Worm (Caenorhabditis elegans) whole organism, L4 larva: Measurements from ENCODE around the gene F01D5.2.

Experiments
- F26F4.8 ChIP-seq: fragments of 200-800 bp; sonication (Bioruptor generic); conservative IDR thresholded peaks from 2 replicates; pipeline ENCODE4 v1.3.6; 2022; ENCODE audit warnings: missing genetic modification characterization, missing compliant biosample characterization
- F37D6.2 ChIP-seq: sonication (generic microtip); optimal IDR thresholded peaks from 2 replicates; lab custom pipeline; 2016; ENCODE audit warnings: mild to moderate bottlenecking, missing genetic modification characterization, missing compliant biosample characterization
- F44E2.7 ChIP-seq: fragments of 200-800 bp; sonication (Bioruptor generic); IDR thresholded peaks from 2 replicates; pipeline ENCODE4 v2.1.2; 2022; ENCODE audit warnings: missing genetic modification characterization, missing compliant biosample characterization
- F49E8.2 ChIP-seq: sonication (generic microtip); optimal IDR thresholded peaks from 2 replicates; lab custom pipeline; 2016; ENCODE audit warnings: missing compliant biosample characterization, mild to moderate bottlenecking, missing genetic modification characterization, borderline replicate concordance
- R02D3.7 ChIP-seq: fragments of 150-350 bp; sonication (generic microtip); optimal IDR thresholded peaks from 3 replicates; lab custom pipeline; 2014; ENCODE audit warnings: missing biosample characterization, missing genetic modification characterization
- ZK546.5 ChIP-seq, 2 experiments: sonication (generic microtip); optimal IDR thresholded peaks; 2 replicates each; lab custom pipeline; 2017; ENCODE audit warnings: missing biosample characterization in 2 of 2, missing genetic modification characterization in 2 of 2
- aha-1 ChIP-seq: fragments of 150-350 bp; peaks from one replicate; lab custom pipeline; 2014; ENCODE audit warnings: missing biosample characterization, missing genetic modification characterization
- aly-2 ChIP-seq: sonication (generic microtip); optimal IDR thresholded peaks from 2 replicates; lab custom pipeline; 2018; ENCODE audit warnings: missing biosample characterization, missing genetic modification characterization
- arid-1 ChIP-seq: fragments of 200-800 bp; sonication (Bioruptor generic); conservative IDR thresholded peaks from 2 replicates; pipeline ENCODE4 v1.3.6; 2022; ENCODE audit warnings: missing genetic modification reagents, missing genetic modification characterization, missing compliant biosample characterization
- ceh-20 ChIP-seq: fragments of 200-800 bp; sonication (Bioruptor generic); IDR thresholded peaks from 2 replicates; pipeline ENCODE4 v1.3.6; 2022; ENCODE audit warnings: missing genetic modification reagents, missing genetic modification characterization, missing compliant biosample characterization
- ceh-28 ChIP-seq: fragments of 150-350 bp; optimal IDR thresholded peaks from 2 replicates; lab custom pipeline; 2014; ENCODE audit warnings: missing biosample characterization, missing genetic modification reagents, missing genetic modification characterization
- ceh-32 ChIP-seq: sonication (generic microtip); optimal IDR thresholded peaks from 2 replicates; lab custom pipeline; 2016; ENCODE audit warnings: mild to moderate bottlenecking, missing genetic modification characterization, missing compliant biosample characterization; ENCODE audit not compliant: poor library complexity
- ceh-82 ChIP-seq: sonication (generic microtip); optimal IDR thresholded peaks from 2 replicates; lab custom pipeline; 2017; ENCODE audit warnings: missing biosample characterization, missing genetic modification characterization
- ces-1 ChIP-seq: fragments of 150-350 bp; sonication (generic microtip); optimal IDR thresholded peaks from 4 replicates; lab custom pipeline; 2014; ENCODE audit warnings: missing biosample characterization, missing genetic modification reagents, missing genetic modification characterization
- cey-2 ChIP-seq: sonication (generic microtip); optimal IDR thresholded peaks from 3 replicates; lab custom pipeline; 2017; ENCODE audit warnings: missing genetic modification characterization, mild to moderate bottlenecking, missing compliant biosample characterization, antibody characterized with exemption, borderline replicate concordance; ENCODE audit not compliant: insufficient read depth
- ctbp-1 ChIP-seq: fragments of 200-800 bp; sonication (Bioruptor generic); IDR thresholded peaks from 2 replicates; pipeline ENCODE4 v1.3.6; 2022; ENCODE audit warnings: missing genetic modification reagents, missing genetic modification characterization, missing compliant biosample characterization
- daf-12 ChIP-seq: fragments of 150-350 bp; optimal IDR thresholded peaks from 2 replicates; lab custom pipeline; 2014; ENCODE audit warnings: missing biosample characterization, missing genetic modification reagents, missing genetic modification characterization
- daf-16 ChIP-seq, 3 experiments: sonication (generic microtip); optimal IDR thresholded peaks; 2 replicates each; lab custom pipeline; 2016 to 2017; ENCODE audit warnings: missing genetic modification characterization in 3 of 3, missing genetic modification reagents in 3 of 3, mild to moderate bottlenecking in 2 of 3, missing compliant biosample characterization in 2 of 3, missing biosample characterization in 1 of 3, moderate library complexity in 1 of 3
- daf-19 ChIP-seq: fragments of 200-800 bp; sonication (Bioruptor generic); conservative IDR thresholded peaks from 2 replicates; pipeline ENCODE4 v1.3.6; 2022; ENCODE audit warnings: missing genetic modification characterization, missing compliant biosample characterization
- dmd-8 ChIP-seq: fragments of 200-800 bp; sonication (Bioruptor generic); IDR thresholded peaks from 2 replicates; pipeline ENCODE4 v1.3.6; 2022; ENCODE audit warnings: missing genetic modification characterization, missing compliant biosample characterization
- dmd-9 ChIP-seq: fragments of 200-800 bp; sonication (Bioruptor generic); IDR thresholded peaks from 2 replicates; pipeline ENCODE4 v1.3.6; 2022; ENCODE audit warnings: missing genetic modification reagents, missing genetic modification characterization, missing compliant biosample characterization
- duxl-1 ChIP-seq: sonication (generic microtip); optimal IDR thresholded peaks from 2 replicates; lab custom pipeline; 2016; ENCODE audit warnings: mild to moderate bottlenecking, missing genetic modification characterization, moderate library complexity, missing compliant biosample characterization; ENCODE audit not compliant: poor library complexity
- fkh-10 ChIP-seq: fragments of 150-350 bp; optimal IDR thresholded peaks from 2 replicates; lab custom pipeline; 2014; ENCODE audit warnings: missing biosample characterization, missing genetic modification reagents, missing genetic modification characterization
- hlh-30 ChIP-seq: sonication (generic microtip); optimal IDR thresholded peaks from 2 replicates; lab custom pipeline; 2017; ENCODE audit warnings: antibody characterized with exemption, mild to moderate bottlenecking, missing genetic modification characterization, missing compliant biosample characterization; ENCODE audit not compliant: insufficient read depth
- hmg-1.1 ChIP-seq: fragments of 200-800 bp; sonication (Bioruptor generic); IDR thresholded peaks from 2 replicates; pipeline ENCODE4 v1.3.6; 2022; ENCODE audit warnings: missing genetic modification reagents, missing genetic modification characterization, missing compliant biosample characterization
- jun-1 ChIP-seq: fragments of 150-350 bp; optimal IDR thresholded peaks from 2 replicates; lab custom pipeline; 2014; ENCODE audit warnings: missing biosample characterization, missing genetic modification reagents, missing genetic modification characterization
- lin-29 ChIP-seq: fragments of 200-800 bp; sonication (Bioruptor generic); IDR thresholded peaks from 2 replicates; pipeline ENCODE4 v1.3.6; 2022; ENCODE audit warnings: missing genetic modification reagents, missing genetic modification characterization, missing compliant biosample characterization
- lin-39 ChIP-seq: fragments of 150-350 bp; optimal IDR thresholded peaks from 2 replicates; lab custom pipeline; 2014; ENCODE audit warnings: missing biosample characterization, missing genetic modification reagents, missing genetic modification characterization
- lir-3 ChIP-seq: sonication (generic microtip); optimal IDR thresholded peaks from 2 replicates; lab custom pipeline; 2016; ENCODE audit warnings: mild to moderate bottlenecking, missing genetic modification characterization, missing compliant biosample characterization
- mdl-1 ChIP-seq, 2 experiments: fragments of 150-350 bp in 1 of 2; sonication (generic microtip) in 1 of 2; optimal IDR thresholded peaks; 2 replicates each; lab custom pipeline; 2014 to 2017; ENCODE audit warnings: missing biosample characterization in 2 of 2, missing genetic modification characterization in 2 of 2
- mdt-29 ChIP-seq: fragments of 200-800 bp; sonication (Bioruptor generic); IDR thresholded peaks from 2 replicates; pipeline ENCODE4 v1.3.6; 2022; ENCODE audit warnings: missing genetic modification reagents, missing genetic modification characterization, missing compliant biosample characterization
- mes-2 ChIP-seq: sonication (generic microtip); optimal IDR thresholded peaks from 2 replicates; lab custom pipeline; 2016; ENCODE audit warnings: missing genotype, mild to moderate bottlenecking, missing genetic modification characterization, missing compliant biosample characterization; ENCODE audit not compliant: poor library complexity, severe bottlenecking
- mxl-2 ChIP-seq: fragments of 200-800 bp; sonication (Bioruptor generic); conservative IDR thresholded peaks from 2 replicates; pipeline ENCODE4 v1.3.6; 2022; ENCODE audit warnings: missing genetic modification reagents, missing genetic modification characterization, missing compliant biosample characterization
- nhr-10 ChIP-seq: fragments of 150-350 bp; optimal IDR thresholded peaks from 2 replicates; lab custom pipeline; 2014; ENCODE audit warnings: missing biosample characterization, missing genetic modification characterization
- nhr-102 ChIP-seq: sonication (generic microtip); optimal IDR thresholded peaks from 2 replicates; lab custom pipeline; 2016; ENCODE audit warnings: mild to moderate bottlenecking, missing genetic modification characterization, moderate library complexity, missing compliant biosample characterization
- nhr-11 ChIP-seq: fragments of 150-350 bp; optimal IDR thresholded peaks from 2 replicates; lab custom pipeline; 2014; ENCODE audit warnings: missing biosample characterization, missing genetic modification characterization
- nhr-237 ChIP-seq: sonication (generic microtip); optimal IDR thresholded peaks from 2 replicates; lab custom pipeline; 2017; ENCODE audit warnings: missing biosample characterization, missing genetic modification characterization
- nhr-25 ChIP-seq: sonication (generic microtip); optimal IDR thresholded peaks from 2 replicates; lab custom pipeline; 2017; ENCODE audit warnings: missing genetic modification characterization, mild to moderate bottlenecking, missing compliant biosample characterization, antibody characterized with exemption, moderate library complexity, borderline replicate concordance; ENCODE audit not compliant: insufficient read depth
- nhr-41 ChIP-seq: fragments of 200-800 bp; sonication (Bioruptor generic); IDR thresholded peaks from 2 replicates; pipeline ENCODE4 v1.3.6; 2022; ENCODE audit warnings: missing genetic modification reagents, missing genetic modification characterization, missing compliant biosample characterization
- nhr-6 ChIP-seq: fragments of 150-350 bp; optimal IDR thresholded peaks from 2 replicates; lab custom pipeline; 2014; ENCODE audit warnings: missing biosample characterization, missing genetic modification characterization
- nhr-76 ChIP-seq: fragments of 150-350 bp; optimal IDR thresholded peaks from 2 replicates; lab custom pipeline; 2014; ENCODE audit warnings: missing biosample characterization, missing genetic modification characterization
- pha-4 ChIP-seq, 2 experiments: fragments of 150-350 bp in 1 of 2; fragments of 200-800 bp in 1 of 2; sonication (Bioruptor generic) in 1 of 2; IDR thresholded peaks in 1 of 2; optimal IDR thresholded peaks in 1 of 2; 2 replicates each; pipeline versions ENCODE4 v1.3.6 to Lab custom; 2014 to 2022; ENCODE audit warnings: missing genetic modification characterization in 2 of 2, missing genetic modification reagents in 2 of 2, missing biosample characterization in 1 of 2, missing compliant biosample characterization in 1 of 2
- php-3 ChIP-seq: fragments of 200-800 bp; sonication (Bioruptor generic); IDR thresholded peaks from 2 replicates; pipeline ENCODE4 v1.3.6; 2022; ENCODE audit warnings: missing genetic modification reagents, missing genetic modification characterization, missing compliant biosample characterization
- set-16 ChIP-seq: fragments of 200-800 bp; sonication (Bioruptor generic); IDR thresholded peaks from 2 replicates; pipeline ENCODE4 v1.3.6; 2022; ENCODE audit warnings: missing genetic modification reagents, missing genetic modification characterization, missing compliant biosample characterization
- snpc-4 ChIP-seq: fragments of 150-350 bp; optimal IDR thresholded peaks from 2 replicates; lab custom pipeline; 2014; ENCODE audit warnings: missing biosample characterization, missing genetic modification characterization
- spr-1 ChIP-seq: sonication (generic microtip); optimal IDR thresholded peaks from 2 replicates; lab custom pipeline; 2016; ENCODE audit warnings: mild to moderate bottlenecking, missing genetic modification characterization, missing compliant biosample characterization
- zfp-3 ChIP-seq: fragments of 200-800 bp; sonication (Bioruptor generic); conservative IDR thresholded peaks from 2 replicates; pipeline ENCODE4 v1.3.6; 2022; ENCODE audit warnings: missing genetic modification reagents, missing genetic modification characterization, missing compliant biosample characterization

F01D5.2 gene

DNA sequence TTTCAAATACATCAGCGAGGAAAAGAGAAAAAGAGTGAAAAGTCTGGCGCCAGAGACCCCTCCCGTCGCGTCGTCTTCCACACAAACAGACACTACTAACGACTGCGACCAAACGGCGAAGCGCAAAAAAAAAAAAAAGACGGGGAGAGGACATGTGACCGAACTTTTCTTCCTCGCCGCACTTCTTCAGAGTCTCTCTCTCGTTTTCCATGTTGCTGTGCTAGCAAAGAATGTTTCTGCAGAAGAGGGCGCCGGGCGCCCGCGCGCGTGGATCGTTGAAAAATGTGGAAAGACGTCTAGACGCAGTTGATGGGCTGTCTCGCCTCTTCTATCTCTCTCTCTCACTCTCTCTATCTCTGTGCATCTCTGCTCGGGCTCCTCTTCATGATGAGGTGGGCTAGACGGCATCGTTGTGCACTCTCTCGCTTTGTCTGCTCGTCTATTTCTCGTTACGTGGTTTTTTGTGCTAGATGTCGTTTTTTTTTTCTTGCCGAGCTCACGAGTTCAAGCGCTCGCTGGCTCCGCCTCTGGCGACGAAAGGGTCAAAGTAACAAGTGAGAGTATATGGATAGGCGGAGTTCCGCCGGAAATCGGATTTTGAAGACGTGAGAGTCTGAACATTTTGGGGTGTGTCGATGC is 41.5 kb upstream of the F01D5.2 start (continued):
- TF ChIP-seq spr-1, result peak; percentile 87
- TF ChIP-seq aly-2 (tag; lab: Kevin White, UChicago), result no peak
- TF ChIP-seq nhr-25 (tag; lab: Kevin White, UChicago), result peak; percentile 72
- TF ChIP-seq ZK546.5 (tag; optimal IDR thresholded peaks at IDR 0.05; lab: Kevin White, UChicago), result no peak
- TF ChIP-seq mdt-29 (GFP tag; lab: Robert Waterston, UW), result peak; percentile 70; the same call in 1 of the 2 replicates
- peak; percentile 96 to 99 for TF ChIP-seq mdl-1 (tag; optimal IDR thresholded peaks at IDR 0.05; lab: Kevin White, UChicago)
- TF ChIP-seq mxl-2 (GFP tag; lab: Robert Waterston, UW), result no peak
- TF ChIP-seq lir-3 (tag; lab: Kevin White, UChicago), result peak; percentile 64
- TF ChIP-seq fkh-10, result peak; percentile 80
- TF ChIP-seq nhr-11, result peak; percentile 93
- TF ChIP-seq ceh-32 (tag; lab: Kevin White, UChicago), result peak; percentile 61
- peak; percentile 97 for TF ChIP-seq hlh-30 (tag; lab: Kevin White, UChicago)
- TF ChIP-seq nhr-76, result no peak
- no peak for TF ChIP-seq nhr-237 (tag; lab: Kevin White, UChicago)
- no peak for TF ChIP-seq ceh-82 (tag; lab: Kevin White, UChicago)
- TF ChIP-seq R02D3.7 (tag; lab: Kevin White, UChicago), result no peak
- no peak for TF ChIP-seq duxl-1 (tag; lab: Kevin White, UChicago)
- TF ChIP-seq set-16 (GFP tag; lab: Robert Waterston, UW), result peak; percentile 95
- TF ChIP-seq php-3 (GFP tag; lab: Robert Waterston, UW), result peak; percentile 24; the same call in 1 of the 2 replicates
- peak; percentile 56 for TF ChIP-seq mes-2
- peak; percentile 40 for TF ChIP-seq cey-2 (tag; lab: Kevin White, UChicago)
- peak; percentile 69 for TF ChIP-seq nhr-10 (tag; lab: Kevin White, UChicago)
- no peak for TF ChIP-seq nhr-41 (GFP tag; lab: Robert Waterston, UW)
- TF ChIP-seq ctbp-1, result peak; percentile 96
- TF ChIP-seq lin-29 (GFP tag; lab: Robert Waterston, UW), result peak; percentile 61
- TF ChIP-seq F49E8.2, result no peak
- TF ChIP-seq nhr-102 (tag; lab: Kevin White, UChicago), result peak; percentile 86
- TF ChIP-seq F37D6.2, result peak; percentile 91
- TF ChIP-seq snpc-4 (tag; lab: Kevin White, UChicago), result no peak
- TF ChIP-seq dmd-9, result 0 out of 2 replicates have a peak, but pooled peaks have one; percentile 28
- TF ChIP-seq ces-1 (GFP tag; lab: Kevin White, UChicago), result no peak
- TF ChIP-seq daf-12, result no peak
- TF ChIP-seq nhr-6 (tag; lab: Kevin White, UChicago), result no peak
- peak; percentile 66; the same call in 1 of the 2 replicates for TF ChIP-seq dmd-8
- 0 out of 2 replicates have a peak, but pooled peaks have one; percentile 47 for TF ChIP-seq F26F4.8 (GFP tag; lab: Robert Waterston, UW)
- TF ChIP-seq daf-16 (GFP tag; optimal IDR thresholded peaks at IDR 0.05; lab: Kevin White, UChicago), result peak; percentile 78 to 92
- peak; percentile 70 for TF ChIP-seq daf-16 (tag; optimal IDR thresholded peaks at IDR 0.05; lab: Kevin White, UChicago)
- peak; percentile 22; the same call in 1 of the 2 replicates for TF ChIP-seq arid-1 (GFP tag; lab: Robert Waterston, UW)
- peak; percentile 95 for TF ChIP-seq pha-4 (GFP tag; IDR thresholded peaks at IDR 0.05; lab: Robert Waterston, UW)
- TF ChIP-seq pha-4 (tag; optimal IDR thresholded peaks at IDR 0.05; lab: Kevin White, UChicago), result no peak
- TF ChIP-seq ceh-20 (GFP tag; lab: Robert Waterston, UW), result peak; percentile 94
- TF ChIP-seq jun-1 (tag; lab: Kevin White, UChicago), result peak; percentile 83
- no peak for TF ChIP-seq F44E2.7 (GFP tag; lab: Robert Waterston, UW)
- TF ChIP-seq daf-19 (GFP tag; lab: Robert Waterston, UW), result peak; percentile 65; the same call in 1 of the 2 replicates
- TF ChIP-seq hmg-1.1 (GFP tag; lab: Robert Waterston, UW), result peak; percentile 96
- peak; percentile 84 for TF ChIP-seq aha-1 (tag; lab: Kevin White, UChicago)
- TF ChIP-seq zfp-3 (GFP tag; lab: Robert Waterston, UW), result no peak
- TF ChIP-seq lin-39, result peak; percentile 70
- no peak for TF ChIP-seq ceh-28 (tag; lab: Kevin White, UChicago)
